Worm (Caenorhabditis elegans): ENCODE data around the gene R09E10.6.

The R09E10.6 gene

ce11 chrIV:10311115-10311514 is 17.2 kb upstream of the R09E10.6 start:
- TF ChIP-seq T22C8.4 (GFP tag; IDR thresholded peaks at IDR 0.05) (no peak), tab-1 (GFP tag; IDR thresholded peaks at IDR 0.05) (no peak), med-1 (GFP tag; optimal IDR thresholded peaks at IDR 0.05; ENCODE audit: insufficient read depth) (no peak), flt-1 (GFP tag; IDR thresholded peaks at IDR 0.05) (no peak), ztf-23 (GFP tag; IDR thresholded peaks at IDR 0.05) (no peak), cog-1 (tag; optimal IDR thresholded peaks at IDR 0.05) (no peak), ref-1 (GFP tag; conservative IDR thresholded peaks at IDR 0.05) (no peak), ztf-29 (GFP tag; IDR thresholded peaks at IDR 0.05) (no peak), klf-2 (GFP tag; conservative IDR thresholded peaks at IDR 0.05) (no peak)

DNA sequence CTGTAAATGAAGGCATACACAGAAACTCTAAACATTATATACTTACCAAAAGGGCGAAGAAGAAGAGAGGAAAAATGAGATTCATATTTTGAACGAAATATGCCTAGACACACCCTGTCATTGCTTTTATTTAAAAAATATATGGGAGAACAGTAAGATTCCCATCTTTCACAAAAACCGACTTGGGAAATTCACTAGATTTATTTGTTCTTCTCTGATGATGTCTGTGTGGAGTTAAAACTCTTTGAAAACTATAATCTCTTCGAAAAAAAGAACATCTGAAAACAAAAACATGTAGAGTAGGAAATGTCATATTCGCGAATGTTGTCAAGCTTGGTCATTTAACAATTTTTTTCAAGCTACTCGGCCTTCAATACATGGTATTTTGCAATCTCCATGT is 16.4 kb upstream of the R09E10.6 start, which contains the start of gene R09E10.8:
TSS of gene R09E10.8 (minus strand) at position 101 of the 400 bp plus-strand sequence.
- TF ChIP-seq ztf-23 (GFP tag; IDR thresholded peaks at IDR 0.05) (no peak), cog-1 (tag; optimal IDR thresholded peaks at IDR 0.05) (no peak), flt-1 (GFP tag; IDR thresholded peaks at IDR 0.05) (no peak), ztf-29 (GFP tag; IDR thresholded peaks at IDR 0.05) (no peak), klf-2 (GFP tag; conservative IDR thresholded peaks at IDR 0.05) (no peak), med-1 (GFP tag; optimal IDR thresholded peaks at IDR 0.05; ENCODE audit: insufficient read depth) (no peak), T22C8.4 (GFP tag; IDR thresholded peaks at IDR 0.05) (no peak), tab-1 (GFP tag; IDR thresholded peaks at IDR 0.05) (no peak), ref-1 (GFP tag; conservative IDR thresholded peaks at IDR 0.05) (no peak)

DNA sequence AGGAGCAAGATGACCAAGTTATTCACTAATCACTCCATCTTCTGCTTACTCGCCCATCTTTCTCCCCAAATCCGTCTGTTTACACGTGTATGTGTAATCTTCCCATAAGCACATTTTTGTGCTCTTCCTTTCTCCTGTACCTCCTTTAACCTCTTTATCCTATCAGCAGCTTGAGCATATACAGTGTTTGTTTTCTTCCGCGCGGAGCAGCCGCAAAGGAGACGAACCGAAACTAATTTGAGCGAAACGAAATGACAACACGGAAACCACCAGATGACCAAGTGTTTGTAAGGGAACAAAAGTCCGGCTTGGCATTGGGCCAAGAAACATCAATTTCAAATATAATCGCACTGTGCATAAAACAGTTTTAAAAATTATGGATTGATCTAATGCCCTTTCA is 10.5 kb upstream of the R09E10.6 start:
- TF ChIP-seq med-1 (GFP tag; optimal IDR thresholded peaks at IDR 0.05; ENCODE audit: insufficient read depth) (no peak), ztf-29 (GFP tag; IDR thresholded peaks at IDR 0.05) (no peak), cog-1 (tag; optimal IDR thresholded peaks at IDR 0.05) (no peak), ref-1 (GFP tag; conservative IDR thresholded peaks at IDR 0.05) (no peak), T22C8.4 (GFP tag; IDR thresholded peaks at IDR 0.05) (no peak), flt-1 (GFP tag; IDR thresholded peaks at IDR 0.05) (no peak), klf-2 (GFP tag; conservative IDR thresholded peaks at IDR 0.05) (no peak), ztf-23 (GFP tag; IDR thresholded peaks at IDR 0.05) (no peak), tab-1 (GFP tag; IDR thresholded peaks at IDR 0.05) (no peak)

- no peak for TF ChIP-seq ref-1 (GFP tag; conservative IDR thresholded peaks at IDR 0.05)
These were observed 8.3 kb upstream of the R09E10.6 start, which contains the start of gene R09E10.5 for ce11 chrIV:10302203-10302602. R09E10.5 (minus strand) TSS chrIV:10302303.

ce11 chrIV:10296036-10296435 is 2.1 kb upstream of the R09E10.6 start:
- TF ChIP-seq ztf-23 (GFP tag; IDR thresholded peaks at IDR 0.05) (no peak), cog-1 (tag; optimal IDR thresholded peaks at IDR 0.05) (no peak), ref-1 (GFP tag; conservative IDR thresholded peaks at IDR 0.05) (no peak), flt-1 (GFP tag; IDR thresholded peaks at IDR 0.05) (no peak), med-1 (GFP tag; optimal IDR thresholded peaks at IDR 0.05; ENCODE audit: insufficient read depth) (no peak), klf-2 (GFP tag; conservative IDR thresholded peaks at IDR 0.05) (no peak), T22C8.4 (GFP tag; IDR thresholded peaks at IDR 0.05) (no peak), tab-1 (GFP tag; IDR thresholded peaks at IDR 0.05) (no peak), ztf-29 (GFP tag; IDR thresholded peaks at IDR 0.05) (no peak)

DNA sequence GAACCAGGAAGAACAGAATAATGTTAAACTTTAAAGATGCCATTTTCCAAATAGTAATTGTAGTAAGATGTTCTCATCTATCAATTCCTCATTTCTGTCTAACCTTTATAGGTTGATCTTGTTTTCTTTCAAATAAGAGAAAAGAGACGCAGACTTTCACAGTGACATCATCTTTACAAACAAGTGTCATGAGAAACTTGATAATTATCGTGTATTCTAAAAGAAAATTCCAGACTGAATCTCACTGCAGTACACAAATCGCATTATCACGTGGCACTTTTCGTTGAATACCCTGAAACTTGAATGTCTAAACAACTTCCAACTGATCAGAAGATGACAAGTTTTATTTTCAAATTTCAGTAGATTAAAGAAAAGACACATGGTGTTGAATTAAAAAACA is 1.2 kb upstream of the R09E10.6 start, which contains the start of gene R09E10.13:
TSS of gene R09E10.13 (minus strand) at position 61 of the 400 bp plus-strand sequence.
- TF ChIP-seq klf-2 (GFP tag; conservative IDR thresholded peaks at IDR 0.05) (no peak), flt-1 (GFP tag; IDR thresholded peaks at IDR 0.05) (no peak)

DNA sequence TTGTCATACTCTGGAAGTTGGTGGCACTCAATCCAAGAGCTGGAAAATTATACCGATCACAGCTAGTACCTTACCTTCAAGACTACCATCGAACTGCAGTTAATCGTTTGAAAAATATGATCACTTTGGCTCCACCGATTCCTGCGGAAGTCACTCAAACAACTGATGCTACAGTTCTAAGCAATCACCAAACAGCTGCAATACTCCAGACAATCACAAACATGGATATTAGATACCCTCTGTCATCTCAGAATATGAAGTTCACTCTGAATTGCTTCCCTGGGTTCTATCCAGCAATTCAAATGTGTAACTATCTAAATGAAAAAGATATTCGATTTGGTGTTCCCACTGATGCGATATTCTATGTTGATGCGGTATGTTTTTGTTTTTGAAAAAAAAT is 5.4 kb downstream of the R09E10.6 start:
- no peak for TF ChIP-seq klf-2 (GFP tag; conservative IDR thresholded peaks at IDR 0.05)
- no peak for TF ChIP-seq ref-1 (GFP tag; conservative IDR thresholded peaks at IDR 0.05)
- no peak for TF ChIP-seq flt-1 (GFP tag; IDR thresholded peaks at IDR 0.05)
- no peak for TF ChIP-seq ztf-23 (GFP tag; IDR thresholded peaks at IDR 0.05)
- no peak for TF ChIP-seq med-1 (GFP tag; optimal IDR thresholded peaks at IDR 0.05; ENCODE audit: insufficient read depth)
- no peak for TF ChIP-seq cog-1 (tag; optimal IDR thresholded peaks at IDR 0.05)
- no peak for TF ChIP-seq tab-1 (GFP tag; IDR thresholded peaks at IDR 0.05)
- TF ChIP-seq ztf-29 (GFP tag; IDR thresholded peaks at IDR 0.05) = no peak
- no peak for TF ChIP-seq T22C8.4 (GFP tag; IDR thresholded peaks at IDR 0.05)

DNA sequence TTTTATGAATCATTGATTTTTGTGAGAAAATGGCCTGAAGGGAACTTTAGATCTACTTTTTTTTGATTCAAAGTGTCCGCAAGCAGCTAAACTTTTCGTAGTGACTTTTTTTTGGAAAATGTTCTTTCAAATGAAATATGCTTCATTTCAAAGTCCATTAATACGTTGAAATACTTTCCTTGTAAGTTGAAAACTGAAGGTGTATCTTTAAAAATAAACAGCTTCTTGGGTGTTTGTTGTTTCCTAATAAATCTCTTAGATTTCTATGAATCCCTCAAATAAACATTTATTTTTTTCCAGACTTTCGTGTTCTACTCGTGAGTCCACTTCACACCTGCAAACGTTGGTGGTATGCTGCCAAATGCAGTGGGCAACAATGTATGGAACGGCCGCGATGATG is 7.3 kb downstream of the R09E10.6 start, which contains the start of gene ebax-1:
TSS of gene ebax-1 (plus strand) at position 301 of the 400 bp plus-strand sequence.
- no peak for TF ChIP-seq flt-1 (GFP tag; IDR thresholded peaks at IDR 0.05)
- TF ChIP-seq cog-1 (tag; optimal IDR thresholded peaks at IDR 0.05) = no peak
- no peak for TF ChIP-seq klf-2 (GFP tag; conservative IDR thresholded peaks at IDR 0.05)
- TF ChIP-seq ztf-23 (GFP tag; IDR thresholded peaks at IDR 0.05) = no peak
- TF ChIP-seq T22C8.4 (GFP tag; IDR thresholded peaks at IDR 0.05) = no peak
- no peak for TF ChIP-seq tab-1 (GFP tag; IDR thresholded peaks at IDR 0.05)
- TF ChIP-seq ztf-29 (GFP tag; IDR thresholded peaks at IDR 0.05) = no peak
- no peak for TF ChIP-seq med-1 (GFP tag; optimal IDR thresholded peaks at IDR 0.05; ENCODE audit: insufficient read depth)
- no peak for TF ChIP-seq ref-1 (GFP tag; conservative IDR thresholded peaks at IDR 0.05)

DNA sequence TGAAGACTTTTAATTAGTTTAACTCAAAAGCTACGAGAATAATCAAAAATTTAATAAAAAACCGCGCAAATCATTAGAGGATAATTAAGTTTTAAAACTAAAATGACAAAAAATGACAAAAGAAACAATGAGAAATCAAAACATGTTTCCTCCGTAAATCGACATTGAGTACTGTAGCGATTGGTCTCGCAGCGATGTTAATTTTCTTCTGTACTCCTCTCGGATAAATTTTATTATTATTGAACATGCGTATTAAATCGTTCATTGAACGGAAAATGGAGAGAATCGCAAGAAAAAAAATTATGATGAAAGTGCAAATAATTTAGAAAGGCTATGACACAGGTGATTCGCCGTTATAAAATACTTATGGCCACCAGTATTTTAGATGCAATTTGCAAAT is 8.6 kb downstream of the R09E10.6 start:
- TF ChIP-seq med-1 (GFP tag; optimal IDR thresholded peaks at IDR 0.05; ENCODE audit: insufficient read depth) (no peak), klf-2 (GFP tag; conservative IDR thresholded peaks at IDR 0.05) (no peak), T22C8.4 (GFP tag; IDR thresholded peaks at IDR 0.05) (no peak), ztf-29 (GFP tag; IDR thresholded peaks at IDR 0.05) (no peak), cog-1 (tag; optimal IDR thresholded peaks at IDR 0.05) (no peak), tab-1 (GFP tag; IDR thresholded peaks at IDR 0.05) (no peak), ztf-23 (GFP tag; IDR thresholded peaks at IDR 0.05) (no peak)

DNA sequence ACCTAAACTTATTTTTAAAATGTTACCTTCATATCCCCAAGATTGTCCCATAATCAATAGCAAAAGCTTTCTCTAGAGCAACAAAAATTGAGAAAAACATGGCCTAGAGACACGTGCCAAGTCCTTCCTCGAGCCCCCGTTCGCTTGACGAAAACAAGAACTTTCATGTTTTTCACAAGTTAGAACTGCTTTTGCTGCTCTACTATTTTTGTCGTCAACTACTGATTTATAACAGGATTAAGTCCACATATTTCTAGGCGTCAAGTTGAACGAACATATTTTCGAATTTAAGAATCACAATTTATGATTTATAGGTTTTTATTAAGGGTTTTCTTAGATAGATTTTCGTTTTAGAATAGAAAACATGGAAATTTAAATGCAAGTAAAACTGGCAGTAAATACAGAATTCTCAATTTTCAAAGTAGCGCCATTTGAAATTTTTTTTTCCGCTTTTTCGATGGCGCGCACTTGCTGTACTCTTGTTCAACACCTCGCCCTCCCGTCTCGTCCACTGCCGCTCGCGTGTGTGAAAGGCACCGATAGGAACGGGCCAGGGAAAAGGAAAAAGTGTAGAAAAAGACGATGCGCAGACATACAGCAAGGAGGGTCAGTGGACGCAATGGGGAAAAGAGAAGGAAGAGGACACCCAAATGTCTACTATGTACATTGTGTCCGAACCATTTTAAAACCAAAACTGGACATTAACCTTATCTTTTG is 9.6 kb downstream of the R09E10.6 start, which contains the start of gene rad-51:
TSS of gene rad-51 (minus strand) at position 51 of the 717 bp plus-strand sequence.
- peak; percentile 38 for TF ChIP-seq cog-1 (tag; optimal IDR thresholded peaks at IDR 0.05)
- TF ChIP-seq tab-1 (GFP tag; IDR thresholded peaks at IDR 0.05) = 0 out of 2 replicates have a peak, but pooled peaks have one; percentile 9
- TF ChIP-seq T22C8.4 (GFP tag; IDR thresholded peaks at IDR 0.05) = no peak

Data from whole organism, midembryonic.